Fruit fly (Drosophila melanogaster): Measurements from ENCODE around the gene CG33189.

Gene CG33189

dm6 chr3R:8814029-8814647, 33.5 kb upstream of the CG33189 start (continued):
- TF ChIP-seq pros (GFP tag; optimal IDR thresholded peaks at IDR 0.05) (no peak), hb (GFP tag; IDR thresholded peaks at IDR 0.05; ENCODE audit: partially characterized antibody) (no peak), CG17802 (tag; optimal IDR thresholded peaks at IDR 0.05) (no peak), Ada2b (GFP tag; IDR thresholded peaks at IDR 0.05) (no peak), CG31441 (GFP tag; IDR thresholded peaks at IDR 0.05) (no peak), Sox100B (GFP tag; optimal IDR thresholded peaks at IDR 0.05) (no peak), Drgx (GFP tag; IDR thresholded peaks at IDR 0.05) (no peak), odd (GFP tag; optimal IDR thresholded peaks at IDR 0.05) (no peak), Oli (tag; optimal IDR thresholded peaks at IDR 0.05) (no peak), lbe (GFP tag; optimal IDR thresholded peaks at IDR 0.05) (no peak), chm (GFP tag; IDR thresholded peaks at IDR 0.05) (0 out of 2 replicates have a peak, but pooled peaks have one; percentile 46), br (optimal IDR thresholded peaks at IDR 0.05) (no peak), CG7928 (GFP tag; optimal IDR thresholded peaks at IDR 0.05) (no peak), CG13624 (GFP tag; optimal IDR thresholded peaks at IDR 0.05) (no peak), CG34376 (GFP tag; optimal IDR thresholded peaks at IDR 0.05) (peak; percentile 72), YL-1 (GFP tag; optimal IDR thresholded peaks at IDR 0.05) (no peak), CG9437 (GFP tag; optimal IDR thresholded peaks at IDR 0.05) (no peak), otp (GFP tag; IDR thresholded peaks at IDR 0.05) (no peak), CG31365 (tag; optimal IDR thresholded peaks at IDR 0.05) (no peak), CG2875 (GFP tag; optimal IDR thresholded peaks at IDR 0.05) (no peak), cwo (GFP tag; optimal IDR thresholded peaks at IDR 0.05) (peak; percentile 80), luna (GFP tag; optimal IDR thresholded peaks at IDR 0.05) (no peak), ase (GFP tag; IDR thresholded peaks at IDR 0.05) (no peak), vnd (GFP tag; IDR thresholded peaks at IDR 0.05; ENCODE audit: partially characterized antibody) (no peak), Hmx (GFP tag; optimal IDR thresholded peaks at IDR 0.05) (no peak), CG7556 (GFP tag; optimal IDR thresholded peaks at IDR 0.05) (no peak), D (optimal IDR thresholded peaks at IDR 0.05) (no peak), D (GFP tag; optimal IDR thresholded peaks at IDR 0.05) (no peak), CG10274 (GFP tag; optimal IDR thresholded peaks at IDR 0.05) (no peak), sd (tag; optimal IDR thresholded peaks at IDR 0.05) (peak; percentile 99), CG32767 (GFP tag; IDR thresholded peaks at IDR 0.05) (no peak), Fer3 (tag; optimal IDR thresholded peaks at IDR 0.05) (peak; percentile 13), Atf6 (GFP tag; IDR thresholded peaks at IDR 0.05) (peak; percentile 49), dimm (GFP tag; IDR thresholded peaks at IDR 0.05) (no peak), Rx (GFP tag; IDR thresholded peaks at IDR 0.05) (no peak), Usf (GFP tag; optimal IDR thresholded peaks at IDR 0.05) (no peak), CG7271 (tag; optimal IDR thresholded peaks at IDR 0.05) (no peak), CG7987 (GFP tag; optimal IDR thresholded peaks at IDR 0.05) (peak; percentile 30), Rfx (GFP tag; IDR thresholded peaks at IDR 0.05) (peak; percentile 7; the same call in 1 of the 2 replicates), CG10431 (GFP tag; optimal IDR thresholded peaks at IDR 0.05) (no peak), Elba2 (GFP tag; optimal IDR thresholded peaks at IDR 0.05) (no peak), Hmr (GFP tag; optimal IDR thresholded peaks at IDR 0.05) (peak; percentile 12), exex (tag; optimal IDR thresholded peaks at IDR 0.05) (peak; percentile 63), sug (tag; optimal IDR thresholded peaks at IDR 0.05) (peak; percentile 92), B-H1 (GFP tag; IDR thresholded peaks at IDR 0.05) (no peak), vvl (GFP tag; IDR thresholded peaks at IDR 0.05) (no peak), bigmax (GFP tag; optimal IDR thresholded peaks at IDR 0.05) (peak; percentile 20), CG8924 (tag; optimal IDR thresholded peaks at IDR 0.05) (no peak), CG15073 (GFP tag; optimal IDR thresholded peaks at IDR 0.05) (no peak), Mes4 (GFP tag; optimal IDR thresholded peaks at IDR 0.05) (no peak), Opbp (GFP tag; IDR thresholded peaks at IDR 0.05; ENCODE audit: partially characterized antibody) (no peak)

All from whole organism, embryonic.